Worm (Caenorhabditis elegans): ENCODE results near the gene wee-1.3.
A peak's percentile ranks its signal among the peaks of the same experiment; 100 is the strongest.

The wee-1.3 gene

DNA sequence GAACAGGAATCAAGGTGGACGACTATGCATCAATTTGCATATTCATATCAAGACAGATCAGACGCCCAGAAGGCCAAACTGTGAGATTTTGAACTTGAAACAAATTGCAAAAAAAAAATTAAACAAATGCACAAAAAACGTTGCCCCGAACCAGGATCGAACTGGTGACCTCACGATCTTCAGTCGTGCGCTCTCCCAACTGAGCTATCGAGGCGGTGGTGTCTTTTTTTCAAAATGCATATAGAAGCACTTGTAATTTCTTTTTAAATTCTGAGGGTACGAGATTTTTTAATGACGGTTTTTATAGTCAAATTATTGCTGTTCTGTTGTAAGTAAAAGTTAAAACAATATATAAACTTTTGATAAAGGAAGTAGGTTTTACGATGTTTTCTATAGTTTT is 3.2 kb downstream of the wee-1.3 start:
- TF ChIP-seq lsy-2 (tag; optimal IDR thresholded peaks at IDR 0.05) (no peak), nhr-25 (tag; optimal IDR thresholded peaks at IDR 0.05) (peak; percentile 31), sma-9 (GFP tag; optimal IDR thresholded peaks at IDR 0.05) (peak; percentile 12), sma-9 (tag; optimal IDR thresholded peaks at IDR 0.05) (no peak)

DNA sequence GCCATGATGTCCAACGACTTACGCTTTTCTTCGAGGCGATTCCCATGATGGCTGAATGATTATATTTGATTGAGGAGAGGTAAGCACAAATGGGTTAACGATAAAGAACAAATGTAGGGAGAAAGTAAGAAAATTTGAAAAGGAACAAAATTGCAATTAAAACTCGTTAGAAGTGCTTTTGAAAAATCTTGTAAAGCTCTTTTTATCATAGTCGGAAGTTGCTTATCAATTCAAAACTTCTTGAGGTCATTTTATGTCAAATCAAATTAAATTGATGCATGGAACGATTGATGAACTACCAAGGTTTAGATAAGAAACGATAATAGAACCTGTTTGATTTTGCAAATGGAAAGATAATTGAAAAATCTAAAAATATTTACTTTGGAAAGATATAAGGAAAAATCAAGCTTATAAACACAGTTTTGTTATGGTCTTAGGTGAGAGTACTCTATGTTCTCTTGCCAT is 7.4 kb downstream of the wee-1.3 start, which contains the start of gene glt-5:
Gene glt-5, minus strand, starts transcription at position 51 of the 465 bp plus-strand sequence.
- TF ChIP-seq elt-3 (tag; optimal IDR thresholded peaks at IDR 0.05) (no peak), nhr-23 (tag; optimal IDR thresholded peaks at IDR 0.05) (no peak), sma-9 (GFP tag; optimal IDR thresholded peaks at IDR 0.05) (peak; percentile 51), sma-9 (tag; optimal IDR thresholded peaks at IDR 0.05) (no peak), zag-1 (tag; optimal IDR thresholded peaks at IDR 0.05) (no peak)

DNA sequence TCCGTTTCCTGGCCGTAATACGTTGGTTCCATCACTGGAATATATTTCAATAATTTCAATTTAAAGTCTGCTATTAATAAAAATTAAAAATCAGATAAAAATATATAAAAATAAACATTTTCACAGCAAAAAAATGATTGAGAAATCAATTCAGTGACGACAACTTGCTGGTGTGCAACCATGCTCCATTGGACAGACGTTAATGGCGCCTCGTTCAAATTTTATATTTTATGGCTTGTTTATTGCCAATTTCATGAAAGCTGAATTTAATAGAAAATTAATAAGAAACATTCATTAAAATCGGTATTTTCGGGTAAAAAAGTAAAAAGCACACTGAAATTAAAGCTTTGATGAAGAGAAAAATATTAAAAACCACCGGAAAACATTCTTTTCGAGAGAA is 10.1 kb downstream of the wee-1.3 start, which contains the start of gene Y53C12A.3:
Gene Y53C12A.3, minus strand, starts transcription at position 34 of the 400 bp plus-strand sequence.
- TF ChIP-seq R02D3.7 (tag; optimal IDR thresholded peaks at IDR 0.05) (no peak), skn-1 (tag; optimal IDR thresholded peaks at IDR 0.05) (no peak), nhr-10 (tag; optimal IDR thresholded peaks at IDR 0.05) (no peak), elt-3 (tag; optimal IDR thresholded peaks at IDR 0.05) (no peak), nhr-21 (tag; optimal IDR thresholded peaks at IDR 0.05) (no peak), gmeb-1 (tag; optimal IDR thresholded peaks at IDR 0.05) (peak; percentile 91), mab-5 (tag; optimal IDR thresholded peaks at IDR 0.05) (no peak), fos-1 (tag; optimal IDR thresholded peaks at IDR 0.05) (peak; percentile 17), nhr-12 (tag; optimal IDR thresholded peaks at IDR 0.05) (no peak), aly-2 (tag; optimal IDR thresholded peaks at IDR 0.05) (no peak), unc-55 (GFP tag; optimal IDR thresholded peaks at IDR 0.05) (peak; percentile 79), F13H6.1 (tag; optimal IDR thresholded peaks at IDR 0.05) (no peak), ZK546.5 (tag; optimal IDR thresholded peaks at IDR 0.05) (no peak), lsy-2 (tag; optimal IDR thresholded peaks at IDR 0.05) (peak in 1 of 2 experiments; percentile 74), alr-1 (tag; optimal IDR thresholded peaks at IDR 0.05) (no peak), unc-62 (GFP tag; optimal IDR thresholded peaks at IDR 0.05) (no peak), ama-1 (optimal IDR thresholded peaks at IDR 0.05) (no peak), sem-4 (tag; optimal IDR thresholded peaks at IDR 0.05) (no peak), mdl-1 (tag; optimal IDR thresholded peaks at IDR 0.05) (no peak), ztf-1 (GFP tag; conservative IDR thresholded peaks at IDR 0.05) (no peak), unc-39 (tag; optimal IDR thresholded peaks at IDR 0.05) (no peak), nhr-23 (tag; optimal IDR thresholded peaks at IDR 0.05) (no peak), nhr-11 (tag; optimal IDR thresholded peaks at IDR 0.05) (no peak), ceh-16 (tag; optimal IDR thresholded peaks at IDR 0.05) (no peak), peb-1 (tag; optimal IDR thresholded peaks at IDR 0.05) (no peak), dmd-4 (tag; optimal IDR thresholded peaks at IDR 0.05) (no peak), sma-9 (GFP tag; optimal IDR thresholded peaks at IDR 0.05) (no peak), sma-9 (tag; optimal IDR thresholded peaks at IDR 0.05) (no peak), nhr-25 (tag; optimal IDR thresholded peaks at IDR 0.05) (no peak), ceh-82 (tag; optimal IDR thresholded peaks at IDR 0.05) (no peak), Y55F3AM.14 (GFP tag; optimal IDR thresholded peaks at IDR 0.05) (no peak), crh-2 (tag; optimal IDR thresholded peaks at IDR 0.05) (peak; percentile 39), lin-39 (tag; optimal IDR thresholded peaks at IDR 0.05) (no peak), sma-3 (GFP tag; optimal IDR thresholded peaks at IDR 0.05) (peak; percentile 7), nhr-129 (tag; optimal IDR thresholded peaks at IDR 0.05) (peak; percentile 7), nhr-77 (tag; optimal IDR thresholded peaks at IDR 0.05) (no peak), ztf-4 (tag; optimal IDR thresholded peaks at IDR 0.05) (no peak), nhr-6 (tag; optimal IDR thresholded peaks at IDR 0.05) (no peak), snpc-4 (tag; optimal IDR thresholded peaks at IDR 0.05) (no peak), elt-1 (tag; optimal IDR thresholded peaks at IDR 0.05) (no peak), lin-11 (tag; optimal IDR thresholded peaks at IDR 0.05) (no peak), blmp-1 (tag; optimal IDR thresholded peaks at IDR 0.05; ENCODE audit: insufficient read depth) (peak; percentile 24), zag-1 (tag; optimal IDR thresholded peaks at IDR 0.05) (no peak), nhr-237 (tag; optimal IDR thresholded peaks at IDR 0.05) (no peak), C34F6.9 (tag; optimal IDR thresholded peaks at IDR 0.05) (peak; percentile 40), ztf-11 (tag; optimal IDR thresholded peaks at IDR 0.05) (no peak), mbf-1 (tag; optimal IDR thresholded peaks at IDR 0.05) (no peak), lin-13 (GFP tag; optimal IDR thresholded peaks at IDR 0.05) (peak; percentile 34), egl-27 (tag; optimal IDR thresholded peaks at IDR 0.05) (no peak)
